Worm (Caenorhabditis elegans) whole organism, mixed stage, embryonic: Measurements from ENCODE around the gene cst-1.

Experiments used
- lin-13 ChIP-seq: fragments of 150-350 bp; optimal IDR thresholded peaks from 2 replicates; lab custom pipeline; 2014; ENCODE audit warnings: missing biosample characterization, missing genetic modification characterization
- nhr-237 ChIP-seq: fragments of 150-350 bp; optimal IDR thresholded peaks from 2 replicates; lab custom pipeline; 2014; ENCODE audit warnings: missing biosample characterization, missing genetic modification characterization
- pha-4 ChIP-seq: fragments of 150-350 bp; optimal IDR thresholded peaks from 2 replicates; lab custom pipeline; 2018; ENCODE audit warnings: missing biosample characterization, missing genetic modification reagents, missing genetic modification characterization
- snpc-4 ChIP-seq: fragments of 150-350 bp; optimal IDR thresholded peaks from 2 replicates; lab custom pipeline; 2014; ENCODE audit warnings: missing biosample characterization, missing genetic modification characterization
- unc-62 ChIP-seq: fragments of 150-350 bp; optimal IDR thresholded peaks from 2 replicates; lab custom pipeline; 2014; ENCODE audit warnings: missing biosample characterization, missing genetic modification reagents, missing genetic modification characterization

ce11 chrX:4314939-4315338, 24.5 kb upstream of the cst-1 start:
- TF ChIP-seq lin-13 (tag; lab: Kevin White, UChicago), result no peak
- no peak for TF ChIP-seq pha-4 (tag; lab: Kevin White, UChicago)
- no peak for TF ChIP-seq unc-62 (GFP tag; lab: Kevin White, UChicago)
- no peak for TF ChIP-seq snpc-4
- no peak for TF ChIP-seq nhr-237 (tag; lab: Kevin White, UChicago)
